Fruit fly (Drosophila melanogaster) whole organism, embryonic: Measurements from ENCODE around the gene snk.
A peak's percentile ranks its signal among the peaks of the same experiment; 100 is the strongest.

Experiments used
- Abd-B ChIP-seq: fragments of 200-800 bp; sonication (Bioruptor generic); optimal IDR thresholded peaks from 2 replicates; lab custom pipeline; 2018; ENCODE audit warnings: missing biosample characterization, mild to moderate bottlenecking, missing genetic modification characterization, moderate library complexity
- CG10274 ChIP-seq: fragments of 200-800 bp; sonication (Bioruptor generic); optimal IDR thresholded peaks from 3 replicates; lab custom pipeline; 2017; ENCODE audit warnings: missing biosample characterization, mild to moderate bottlenecking, missing genetic modification characterization
- CG11723 ChIP-seq: fragments of 200-800 bp; sonication (Bioruptor generic); optimal IDR thresholded peaks from 2 replicates; lab custom pipeline; 2017; ENCODE audit warnings: missing biosample characterization, mild to moderate bottlenecking, missing genetic modification characterization
- CG12659 ChIP-seq: fragments of 200-800 bp; sonication (Bioruptor generic); optimal IDR thresholded peaks from 3 replicates; lab custom pipeline; 2017; ENCODE audit warnings: mild to moderate bottlenecking, missing biosample characterization, missing genetic modification reagents, missing genetic modification characterization
- CG12769 ChIP-seq: fragments of 200-800 bp; sonication (Bioruptor generic); optimal IDR thresholded peaks from 2 replicates; lab custom pipeline; 2019; ENCODE audit warnings: missing biosample characterization, mild to moderate bottlenecking, missing genetic modification characterization, moderate library complexity
- CG14965 ChIP-seq: fragments of 200-800 bp; sonication (Bioruptor generic); optimal IDR thresholded peaks from 2 replicates; lab custom pipeline; 2016; ENCODE audit warnings: missing biosample characterization, missing genetic modification characterization, borderline replicate concordance
- CG15269 ChIP-seq: fragments of 200-800 bp; sonication (Bioruptor generic); optimal IDR thresholded peaks from 2 replicates; lab custom pipeline; 2018; ENCODE audit warnings: missing biosample characterization, mild to moderate bottlenecking, missing genetic modification characterization, moderate library complexity
- CG16815 ChIP-seq: fragments of 200-800 bp; sonication (Bioruptor generic); optimal IDR thresholded peaks from 3 replicates; lab custom pipeline; 2017; ENCODE audit warnings: missing biosample characterization, mild to moderate bottlenecking, missing genetic modification characterization
- CG17361 ChIP-seq: fragments of 200-800 bp; sonication (Bioruptor generic); IDR thresholded peaks from 3 replicates; pipeline ENCODE4 v1.3.6; 2022; ENCODE audit warnings: missing biosample characterization, missing genetic modification characterization
- CG17612 ChIP-seq: fragments of 200-800 bp; sonication (Bioruptor generic); IDR thresholded peaks from 2 replicates; pipeline ENCODE4 v1.3.6; 2022; ENCODE audit warnings: missing biosample characterization, missing genetic modification characterization
- CG18011 ChIP-seq: fragments of 200-800 bp; sonication (Bioruptor generic); optimal IDR thresholded peaks from 2 replicates; lab custom pipeline; 2017; ENCODE audit warnings: missing biosample characterization, missing genetic modification characterization, mild to moderate bottlenecking, moderate library complexity, missing genotype
- CG3163 ChIP-seq: fragments of 200-800 bp; sonication (Bioruptor generic); optimal IDR thresholded peaks from 3 replicates; lab custom pipeline; 2016; ENCODE audit warnings: missing biosample characterization, missing genetic modification characterization
- CG3726 ChIP-seq: fragments of 200-800 bp; sonication (Bioruptor generic); IDR thresholded peaks from 3 replicates; pipeline ENCODE4, ENCODE4 v1.3.6; 2022; ENCODE audit warnings: missing biosample characterization, missing genetic modification characterization
- CG4282 ChIP-seq: fragments of 200-800 bp; sonication (Bioruptor generic); optimal IDR thresholded peaks from 2 replicates; lab custom pipeline; 2016; ENCODE audit warnings: missing biosample characterization, missing genetic modification characterization
- CG6654 ChIP-seq: fragments of 200-800 bp; sonication (Bioruptor generic); optimal IDR thresholded peaks from 2 replicates; lab custom pipeline; 2017; ENCODE audit warnings: missing biosample characterization, mild to moderate bottlenecking, missing genetic modification characterization
- CG7745 ChIP-seq: fragments of 200-800 bp; sonication (Bioruptor generic); optimal IDR thresholded peaks from 2 replicates; lab custom pipeline; 2018; ENCODE audit warnings: missing biosample characterization, mild to moderate bottlenecking, missing genetic modification characterization, moderate library complexity
- CG7786 ChIP-seq: fragments of 200-800 bp; sonication (Bioruptor generic); optimal IDR thresholded peaks from 2 replicates; lab custom pipeline; 2016; ENCODE audit warnings: missing biosample characterization, missing genetic modification characterization
- CkIIα-i1 ChIP-seq: fragments of 200-800 bp; sonication (Bioruptor generic); IDR thresholded peaks from 2 replicates; pipeline ENCODE4 v1.3.6; 2022; ENCODE audit warnings: missing biosample characterization, missing genetic modification characterization
- Ets97D ChIP-seq: fragments of 200-800 bp; sonication (Bioruptor generic); optimal IDR thresholded peaks from 3 replicates; lab custom pipeline; 2016; ENCODE audit warnings: missing biosample characterization, missing genetic modification characterization
- Fer3 ChIP-seq: fragments of 200-800 bp; sonication (Bioruptor generic); optimal IDR thresholded peaks from 2 replicates; lab custom pipeline; 2018; ENCODE audit warnings: missing biosample characterization, mild to moderate bottlenecking, missing genetic modification characterization, moderate library complexity
- HHEX ChIP-seq: fragments of 200-800 bp; sonication (Bioruptor generic); optimal IDR thresholded peaks from 3 replicates; lab custom pipeline; 2017; ENCODE audit warnings: missing biosample characterization, mild to moderate bottlenecking, missing genetic modification characterization, missing genetic modification reagents
- Med ChIP-seq: fragments of 200-800 bp; sonication (Bioruptor generic); peaks from one replicate; lab custom pipeline; 2016; ENCODE audit warnings: missing biosample characterization, missing genetic modification characterization, mild to moderate bottlenecking, inconsistent platforms, moderate library complexity
- Myb ChIP-seq: fragments of 200-800 bp; sonication (Bioruptor generic); optimal IDR thresholded peaks from 2 replicates; lab custom pipeline; 2016; ENCODE audit warnings: missing biosample characterization, missing genetic modification characterization
- NC2α ChIP-seq: fragments of 200-800 bp; sonication (Bioruptor generic); optimal IDR thresholded peaks from 2 replicates; lab custom pipeline; 2016; ENCODE audit warnings: missing biosample characterization, missing genetic modification characterization
- Oaz ChIP-seq: fragments of 200-800 bp; sonication (Bioruptor generic); IDR thresholded peaks from 2 replicates; pipeline ENCODE4 v1.3.6; 2022; ENCODE audit warnings: missing biosample characterization, missing genetic modification characterization
- Oli ChIP-seq: fragments of 200-800 bp; sonication (Bioruptor generic); optimal IDR thresholded peaks from 2 replicates; lab custom pipeline; 2018; ENCODE audit warnings: missing biosample characterization, mild to moderate bottlenecking, missing genetic modification characterization, moderate library complexity
- Optix ChIP-seq: fragments of 200-800 bp; sonication (Bioruptor generic); IDR thresholded peaks from 3 replicates; pipeline ENCODE4 v1.3.6; 2022; ENCODE audit warnings: missing biosample characterization, missing genetic modification characterization
- Poxn ChIP-seq: fragments of 200-800 bp; sonication (Bioruptor generic); IDR thresholded peaks from 2 replicates; pipeline ENCODE4 v1.3.6; 2022; ENCODE audit warnings: missing biosample characterization, missing genetic modification characterization
- danr ChIP-seq: fragments of 200-800 bp; sonication (Bioruptor generic); IDR thresholded peaks from 2 replicates; pipeline ENCODE4 v1.3.6; 2022; ENCODE audit warnings: missing biosample characterization, missing genetic modification characterization
- eyg ChIP-seq: fragments of 200-800 bp; sonication (Bioruptor generic); optimal IDR thresholded peaks from 3 replicates; lab custom pipeline; 2016; ENCODE audit warnings: missing biosample characterization, missing genetic modification characterization
- gfzf ChIP-seq: fragments of 200-800 bp; sonication (Bioruptor generic); optimal IDR thresholded peaks from 2 replicates; lab custom pipeline; 2016; ENCODE audit warnings: missing biosample characterization, mild to moderate bottlenecking, missing genetic modification characterization, moderate library complexity
- gsb ChIP-seq: fragments of 200-800 bp; sonication (Bioruptor generic); IDR thresholded peaks from 2 replicates; pipeline ENCODE4 v1.3.6; 2022; ENCODE audit warnings: missing biosample characterization, missing genetic modification characterization
- jigr1 ChIP-seq: fragments of 200-800 bp; sonication (Bioruptor generic); IDR thresholded peaks from 3 replicates; pipeline ENCODE4 v1.3.6; 2022; ENCODE audit warnings: missing biosample characterization, missing genetic modification characterization
- knrl ChIP-seq: fragments of 200-800 bp; sonication (Bioruptor generic); IDR thresholded peaks from 3 replicates; pipeline ENCODE4 v1.3.6; 2022; ENCODE audit warnings: missing biosample characterization, missing genetic modification characterization; ENCODE audit not compliant: partially characterized antibody
- mirr ChIP-seq: fragments of 200-800 bp; sonication (Bioruptor generic); optimal IDR thresholded peaks from 3 replicates; lab custom pipeline; 2018; ENCODE audit warnings: missing biosample characterization, mild to moderate bottlenecking, missing genetic modification characterization
- nom ChIP-seq: fragments of 200-800 bp; sonication (Bioruptor generic); optimal IDR thresholded peaks from 2 replicates; lab custom pipeline; 2017; ENCODE audit warnings: missing biosample characterization, missing genetic modification characterization, mild to moderate bottlenecking, moderate library complexity, missing genetic modification reagents
- oc ChIP-seq: fragments of 200-800 bp; sonication (Bioruptor generic); optimal IDR thresholded peaks from 2 replicates; lab custom pipeline; 2018; ENCODE audit warnings: missing biosample characterization, mild to moderate bottlenecking, missing genetic modification characterization, moderate library complexity
- odd ChIP-seq: fragments of 200-800 bp; sonication (Bioruptor generic); optimal IDR thresholded peaks from 2 replicates; lab custom pipeline; 2017; ENCODE audit warnings: missing biosample characterization, mild to moderate bottlenecking, missing genetic modification characterization
- phol ChIP-seq: fragments of 200-800 bp; sonication (Bioruptor generic); optimal IDR thresholded peaks from 3 replicates; lab custom pipeline; 2018; ENCODE audit warnings: missing biosample characterization, mild to moderate bottlenecking, missing genetic modification characterization, moderate library complexity
- shn ChIP-seq: fragments of 200-800 bp; sonication (Bioruptor generic); optimal IDR thresholded peaks from 3 replicates; lab custom pipeline; 2016; ENCODE audit warnings: missing biosample characterization, missing genetic modification characterization
- slbo ChIP-seq: fragments of 200-800 bp; sonication (Bioruptor generic); IDR thresholded peaks from 2 replicates; pipeline ENCODE4 v1.3.6; 2022; ENCODE audit warnings: missing biosample characterization, missing genetic modification characterization
- sr ChIP-seq: fragments of 200-800 bp; sonication (Bioruptor generic); IDR thresholded peaks from 3 replicates; pipeline ENCODE4 v1.3.6; 2022; ENCODE audit warnings: missing biosample characterization, missing genetic modification characterization
- tll ChIP-seq, 2 experiments: fragments of 200-800 bp in 1 of 2; fragments of >200 bp in 1 of 2; sonication (Bioruptor generic) in 1 of 2; optimal IDR thresholded peaks; 2 replicates each; lab custom pipeline; 2017 to 2019; ENCODE audit warnings: missing biosample characterization in 2 of 2, missing genetic modification characterization in 2 of 2, mild to moderate bottlenecking in 1 of 2, moderate library complexity in 1 of 2
- tna ChIP-seq: fragments of 200-800 bp; sonication (Bioruptor generic); IDR thresholded peaks from 2 replicates; pipeline ENCODE4 v1.3.6; 2022; ENCODE audit warnings: missing biosample characterization, missing genetic modification characterization; ENCODE audit not compliant: partially characterized antibody
- zen ChIP-seq: fragments of 200-800 bp; sonication (Bioruptor generic); optimal IDR thresholded peaks from 3 replicates; lab custom pipeline; 2018; ENCODE audit warnings: missing biosample characterization, mild to moderate bottlenecking, missing genetic modification characterization, moderate library complexity

Gene snk

dm6 chr3R:13030257-13031173 is 12.1 kb downstream of the snk start, which contains the start of the genes CG46281 and CG46280 (continued):
- TF ChIP-seq Optix (GFP tag; lab: Robert Waterston, UW) (no peak), mirr (GFP tag; lab: Kevin White, UChicago) (no peak), sr (no peak), shn (GFP tag; lab: Kevin White, UChicago) (peak; percentile 12), oc (tag; lab: Kevin White, UChicago) (no peak), CG15269 (tag; lab: Kevin White, UChicago) (no peak), jigr1 (no peak), zen (peak; percentile 82), CG3726 (GFP tag; lab: Robert Waterston, UW) (no peak), HHEX (GFP tag; lab: Kevin White, UChicago) (no peak), CG3163 (no peak), nom (GFP tag; lab: Kevin White, UChicago) (no peak), NC2α (GFP tag; lab: Kevin White, UChicago) (no peak), CG7745 (tag; lab: Kevin White, UChicago) (no peak), slbo (GFP tag; lab: Robert Waterston, UW) (no peak), CG12659 (GFP tag; lab: Kevin White, UChicago) (peak; percentile 70), phol (tag; lab: Kevin White, UChicago) (no peak), Myb (GFP tag; lab: Kevin White, UChicago) (peak; percentile 20), danr (GFP tag; lab: Robert Waterston, UW) (no peak), CkIIα-i1 (GFP tag; lab: Robert Waterston, UW) (no peak), CG10274 (GFP tag; lab: Kevin White, UChicago) (no peak), CG14965 (no peak), Abd-B (GFP tag; lab: Kevin White, UChicago) (no peak), CG17361 (GFP tag; lab: Robert Waterston, UW) (no peak; the same call in 2 of the 3 replicates), CG7786 (GFP tag; lab: Kevin White, UChicago) (peak; percentile 6), knrl (GFP tag; lab: Robert Waterston, UW) (no peak; the same call in 2 of the 3 replicates), gfzf (GFP tag; lab: Kevin White, UChicago) (peak; percentile 78), eyg (GFP tag; lab: Kevin White, UChicago) (peak; percentile 21), CG17612 (GFP tag; lab: Robert Waterston, UW) (no peak), Med (GFP tag; lab: Kevin White, UChicago) (peak; percentile 95)
- TF ChIP-seq, all 482 proteins: peak for 120

- no peak for TF ChIP-seq CG6654
- TF ChIP-seq odd (GFP tag; lab: Kevin White, UChicago), result no peak
- no peak for TF ChIP-seq Oli
- no peak for TF ChIP-seq CG16815 (GFP tag; lab: Kevin White, UChicago)
- TF ChIP-seq CG4282 (GFP tag; lab: Kevin White, UChicago), result no peak
- no peak for TF ChIP-seq gsb (GFP tag; lab: Robert Waterston, UW)
- TF ChIP-seq CG18011 (GFP tag; lab: Kevin White, UChicago), result no peak
- TF ChIP-seq Ets97D (GFP tag; lab: Kevin White, UChicago), result no peak
- no peak for TF ChIP-seq tna
- TF ChIP-seq CG12769 (tag; lab: Kevin White, UChicago), result no peak
- TF ChIP-seq Poxn (GFP tag; lab: Robert Waterston, UW), result no peak
- TF ChIP-seq tll (GFP tag; optimal IDR thresholded peaks at IDR 0.05; lab: Kevin White, UChicago), result no peak
- TF ChIP-seq Fer3, result no peak
- TF ChIP-seq Oaz (GFP tag; lab: Robert Waterston, UW), result no peak
- no peak for TF ChIP-seq CG11723 (GFP tag; lab: Kevin White, UChicago)
Measured at dm6 chr3R:13018995-13019394, 23.6 kb downstream of the snk start.
